Worm (Caenorhabditis elegans) whole organism, dauer: ENCODE data around the gene H35B03.1.

Experiments
- unc-62 ChIP-seq: sonication (generic microtip); optimal IDR thresholded peaks from 2 replicates; lab custom pipeline; 2017; ENCODE audit warnings: missing biosample characterization, missing genetic modification reagents, missing genetic modification characterization

H35B03.1 gene

DNA sequence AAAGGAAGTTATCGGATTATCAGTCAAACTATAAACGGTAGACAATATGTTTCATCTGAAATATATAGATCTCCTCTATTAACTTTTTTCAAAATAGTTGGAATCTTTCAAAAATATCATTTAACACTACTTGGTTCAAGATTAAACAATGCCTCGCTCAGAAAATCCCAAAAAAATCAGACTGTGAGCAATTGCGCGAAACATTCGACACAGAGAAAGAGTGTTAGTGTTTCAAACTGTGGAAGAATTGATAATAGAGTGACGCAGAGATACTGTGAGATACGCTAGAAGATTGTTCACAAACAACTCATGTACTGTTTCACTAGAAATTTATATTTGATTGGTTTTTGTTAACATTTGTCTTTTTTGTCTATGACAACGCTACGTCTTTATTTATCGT is 15.6 kb downstream of the H35B03.1 start, which contains the start of gene chil-11:
TSS of gene chil-11 (plus strand) at position 301 of the 400 bp plus-strand sequence.
- TF ChIP-seq unc-62 (GFP tag; lab: Kevin White, UChicago): no peak

- no peak for TF ChIP-seq unc-62 (GFP tag; lab: Kevin White, UChicago)
These were observed 18.7 kb downstream of the H35B03.1 start, which contains the start of gene C45E5.1 for ce11 chrIV:5744114-5744513. Gene C45E5.1 (plus strand): TSS chrIV:5744403.

ce11 chrIV:5749874-5750273 is 24.5 kb downstream of the H35B03.1 start:
- no peak for TF ChIP-seq unc-62 (GFP tag; lab: Kevin White, UChicago)

ce11 chrIV:5751997-5752396 is 26.6 kb downstream of the H35B03.1 start:
- no peak for TF ChIP-seq unc-62 (GFP tag; lab: Kevin White, UChicago)

DNA sequence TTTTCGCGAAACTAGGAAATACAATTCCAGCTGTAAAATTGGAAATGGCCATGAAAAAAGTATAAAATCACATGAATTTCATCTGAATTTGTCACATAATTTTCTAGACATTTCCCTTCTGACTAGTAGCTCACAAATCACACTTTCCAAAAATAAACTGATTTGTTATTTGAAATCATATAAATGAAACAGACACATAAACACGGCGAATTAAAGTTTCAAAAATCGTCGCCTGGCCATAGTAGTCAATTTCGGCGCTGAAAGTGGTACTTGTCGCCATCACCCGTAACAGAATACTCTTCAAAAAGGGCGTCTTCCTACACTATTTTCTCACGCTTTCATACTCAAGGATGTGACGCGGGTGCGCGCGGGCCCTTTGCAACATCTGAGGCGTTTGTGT is 27.3 kb downstream of the H35B03.1 start:
- no peak for TF ChIP-seq unc-62 (GFP tag; lab: Kevin White, UChicago)

ce11 chrIV:5753253-5753652 is 27.9 kb downstream of the H35B03.1 start:
- no peak for TF ChIP-seq unc-62 (GFP tag; lab: Kevin White, UChicago)

- TF ChIP-seq unc-62 (GFP tag; lab: Kevin White, UChicago): no peak
These were observed 28.6 kb downstream of the H35B03.1 start for ce11 chrIV:5753954-5754543.

- TF ChIP-seq unc-62 (GFP tag; lab: Kevin White, UChicago): no peak
These were observed 29.4 kb downstream of the H35B03.1 start for ce11 chrIV:5754821-5755220.

ce11 chrIV:5755922-5756321 is 30.5 kb downstream of the H35B03.1 start:
- no peak for TF ChIP-seq unc-62 (GFP tag; lab: Kevin White, UChicago)

- TF ChIP-seq unc-62 (GFP tag; lab: Kevin White, UChicago): no peak
These were observed 32.4 kb downstream of the H35B03.1 start, which contains the start of gene nhr-46 for ce11 chrIV:5757762-5758161. Gene nhr-46 (minus strand): TSS chrIV:5757862.

DNA sequence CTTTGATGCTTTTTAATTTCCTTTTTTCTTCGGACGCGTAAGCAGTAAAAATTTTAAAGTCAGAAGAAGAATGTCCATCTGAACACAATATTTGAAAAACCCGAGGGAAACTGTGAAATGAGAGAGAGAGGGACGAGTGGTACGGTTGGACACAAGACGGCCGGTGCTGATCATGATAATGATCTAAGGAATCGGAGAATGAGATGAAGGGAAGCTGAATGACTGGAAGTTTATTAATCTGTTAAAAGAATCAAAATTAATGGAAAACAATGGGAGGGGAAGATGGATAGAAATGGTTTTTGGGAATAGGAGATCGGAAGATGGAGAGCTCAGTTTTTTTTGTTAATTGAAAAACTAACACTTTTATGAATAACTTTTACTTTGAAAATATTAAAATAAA is 33.3 kb downstream of the H35B03.1 start:
- TF ChIP-seq unc-62 (GFP tag; lab: Kevin White, UChicago): no peak

DNA sequence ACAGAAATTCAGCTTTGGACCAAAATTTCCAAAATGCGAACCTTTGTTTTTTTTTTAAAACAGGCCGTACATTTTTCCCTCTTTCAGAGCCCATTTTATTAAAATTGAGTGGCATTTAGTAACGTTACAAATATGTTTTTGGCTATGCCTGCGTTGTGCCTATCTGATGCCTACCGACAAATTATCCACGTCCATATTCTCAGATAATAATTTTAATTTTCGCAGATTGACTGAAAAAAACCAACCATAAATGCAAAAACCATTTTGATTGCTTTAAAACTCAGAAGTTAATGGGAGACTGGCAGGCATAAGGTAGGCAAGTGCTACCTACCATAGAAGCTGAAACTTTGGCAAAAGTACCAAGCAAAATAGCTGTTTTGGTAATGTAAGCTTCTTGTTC is 35.3 kb downstream of the H35B03.1 start:
- no peak for TF ChIP-seq unc-62 (GFP tag; lab: Kevin White, UChicago)

DNA sequence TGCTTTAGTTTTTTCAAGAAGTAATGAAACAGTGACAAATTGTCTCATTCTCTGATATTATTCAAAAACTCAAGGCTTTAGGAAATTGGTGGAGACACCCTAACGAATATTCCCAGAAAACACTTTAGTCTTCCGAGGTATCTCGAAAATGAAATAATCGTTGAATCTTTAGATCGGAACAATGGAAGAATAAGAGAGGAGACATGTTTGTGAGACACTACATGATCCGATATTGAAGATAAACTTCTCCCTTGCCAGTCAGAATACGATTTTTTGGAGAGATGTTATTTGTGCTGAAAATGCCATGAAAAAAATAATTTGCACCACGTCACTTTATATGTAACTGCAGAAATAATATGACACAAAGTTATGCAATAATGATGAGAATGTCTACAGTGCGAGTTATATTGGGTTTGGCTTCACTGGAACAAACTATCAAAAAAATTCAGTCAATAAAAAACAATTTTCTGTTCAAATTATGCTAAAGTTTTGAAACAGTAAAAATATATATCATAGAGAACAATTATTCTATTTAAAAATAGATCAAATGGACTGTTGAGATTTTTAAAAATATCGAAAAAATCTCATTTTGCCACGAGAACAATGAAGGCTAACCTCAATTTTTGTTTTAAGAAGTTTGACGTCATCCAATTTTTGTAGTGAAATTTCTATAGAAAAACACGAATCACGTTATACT is 36.0 kb downstream of the H35B03.1 start:
- no peak for TF ChIP-seq unc-62 (GFP tag; lab: Kevin White, UChicago)

ce11 chrIV:5762770-5763169 is 37.4 kb downstream of the H35B03.1 start:
- TF ChIP-seq unc-62 (GFP tag; lab: Kevin White, UChicago): no peak

DNA sequence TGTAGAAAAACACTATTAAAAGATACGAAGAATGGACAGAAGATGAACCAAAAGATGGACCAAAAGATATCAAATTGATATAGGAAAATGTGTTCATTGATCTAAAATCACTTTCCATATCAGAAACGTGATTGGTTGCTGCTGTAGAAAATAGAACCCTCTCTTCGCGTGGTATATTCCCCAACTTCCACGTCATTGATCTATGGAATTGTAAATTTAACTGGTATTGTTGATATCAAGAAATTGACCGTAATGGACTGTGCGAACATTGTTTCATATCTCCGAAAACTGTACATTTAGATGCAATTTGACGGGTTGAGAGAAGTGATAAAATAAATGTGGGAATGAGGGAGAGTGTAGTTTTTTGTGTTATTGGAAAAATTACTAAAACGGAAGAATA is 39.0 kb downstream of the H35B03.1 start:
- no peak for TF ChIP-seq unc-62 (GFP tag; lab: Kevin White, UChicago)

DNA sequence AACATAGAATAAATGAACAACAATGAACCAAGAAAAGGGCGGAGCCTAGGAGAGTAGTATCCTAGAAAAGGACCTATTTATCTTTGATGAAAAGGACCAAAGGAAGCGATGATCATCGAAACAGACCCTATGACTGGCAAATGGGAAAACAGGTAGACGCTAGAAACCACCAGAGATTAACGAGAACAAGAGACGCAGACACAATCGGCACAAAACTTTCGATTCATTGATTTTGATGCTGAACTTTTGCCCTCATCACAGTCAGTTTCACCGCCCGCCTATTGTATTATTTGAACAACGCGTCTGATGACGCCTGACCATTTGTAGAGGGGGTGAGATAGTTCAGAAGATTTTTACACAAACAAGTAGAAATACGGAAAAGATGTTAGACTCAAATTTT is 40.3 kb downstream of the H35B03.1 start:
- no peak for TF ChIP-seq unc-62 (GFP tag; lab: Kevin White, UChicago)

DNA sequence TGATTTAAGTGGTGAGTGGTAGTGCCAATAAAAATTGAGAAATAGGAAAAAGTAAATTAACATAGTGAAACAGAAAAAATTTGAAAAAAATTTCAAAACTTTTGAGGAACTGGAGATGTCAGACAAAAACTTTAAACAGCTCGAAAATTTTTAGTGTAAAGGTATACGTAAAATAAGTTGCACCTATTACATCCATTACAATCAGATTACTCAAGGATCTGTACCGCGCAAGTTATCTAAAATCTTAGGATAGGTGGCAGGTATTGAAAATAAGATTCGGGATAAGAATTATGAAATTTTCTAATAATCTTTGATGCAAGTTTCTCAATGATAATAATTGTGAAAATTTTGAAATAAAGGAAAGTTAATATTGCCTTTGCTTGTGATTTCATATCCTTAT is 41.4 kb downstream of the H35B03.1 start:
- TF ChIP-seq unc-62 (GFP tag; lab: Kevin White, UChicago): no peak
